Fruit fly (Drosophila melanogaster) Kc167 (cell line): ENCODE data around the gene CG13064.

Experiments
- Myc ChIP-seq: fragments of >200 bp; optimal IDR thresholded peaks from 2 replicates; lab custom pipeline; 2017; ENCODE audit warnings: missing external identifiers
- Sin3A ChIP-seq: fragments of >200 bp; optimal IDR thresholded peaks from 2 replicates; lab custom pipeline; 2018; ENCODE audit warnings: missing external identifiers
- insv ChIP-seq: fragments of >200 bp; optimal IDR thresholded peaks from 3 replicates; lab custom pipeline; 2018; ENCODE audit warnings: missing external identifiers
- psq ChIP-seq: fragments of >200 bp; optimal IDR thresholded peaks from 2 replicates; lab custom pipeline; 2017; ENCODE audit warnings: missing external identifiers

dm6 chr3L:16261505-16261904 lies 18.7 kb upstream of the CG13064 start, which contains the start of gene CG34247:
- TF ChIP-seq Sin3A (lab: Kevin White, UChicago) (no peak), insv (lab: Kevin White, UChicago) (no peak), psq (lab: Kevin White, UChicago) (no peak), Myc (lab: Kevin White, UChicago) (no peak)
